Worm (Caenorhabditis elegans): ENCODE results near the gene fbxb-16.

The fbxb-16 gene

DNA sequence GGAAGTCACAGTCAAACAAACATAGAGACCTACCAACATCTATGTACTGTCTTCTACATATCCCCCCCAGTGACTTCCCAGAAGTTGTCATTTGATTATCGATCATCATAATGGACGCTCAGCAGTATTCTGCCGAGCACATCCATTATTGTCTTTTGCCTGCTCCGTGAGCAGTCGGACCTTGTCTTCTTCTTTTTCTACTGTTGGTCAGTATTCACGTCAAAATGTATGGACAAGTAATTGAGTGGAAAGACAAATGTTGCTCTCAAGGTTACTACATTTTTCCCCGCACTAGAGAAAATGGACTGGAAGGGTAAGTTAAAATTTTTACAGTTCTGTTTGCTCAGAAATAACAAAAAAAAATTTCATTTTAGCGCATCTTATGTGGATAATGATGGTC is 3.2 kb upstream of the fbxb-16 start, which contains the start of gene btb-12:
btb-12 (plus strand) TSS at position 301 of the 400 bp plus-strand sequence.
- TF ChIP-seq unc-42 (tag; optimal IDR thresholded peaks at IDR 0.05) (no peak), nfya-1 (tag; optimal IDR thresholded peaks at IDR 0.05) (no peak), nhr-232 (tag; optimal IDR thresholded peaks at IDR 0.05) (no peak), ama-1 (optimal IDR thresholded peaks at IDR 0.05) (no peak), C38D4.7 (GFP tag; optimal IDR thresholded peaks at IDR 0.05) (no peak), lim-6 (tag; optimal IDR thresholded peaks at IDR 0.05) (no peak), C08G9.2 (tag; optimal IDR thresholded peaks at IDR 0.05) (no peak), hlh-6 (tag; optimal IDR thresholded peaks at IDR 0.05) (no peak), K02D7.2 (tag; optimal IDR thresholded peaks at IDR 0.05) (no peak), ztf-16 (tag; optimal IDR thresholded peaks at IDR 0.05) (no peak), fax-1 (tag; optimal IDR thresholded peaks at IDR 0.05) (no peak), ets-4 (tag; optimal IDR thresholded peaks at IDR 0.05) (no peak), ceh-45 (GFP tag; IDR thresholded peaks at IDR 0.05) (no peak), dmd-4 (tag; optimal IDR thresholded peaks at IDR 0.05; ENCODE audit: borderline replicate concordance) (no peak), K09A11.1 (tag; optimal IDR thresholded peaks at IDR 0.05; ENCODE audit: insufficient read depth) (no peak), ref-2 (tag; optimal IDR thresholded peaks at IDR 0.05) (no peak), unc-3 (GFP tag; conservative IDR thresholded peaks at IDR 0.05) (no peak), unc-3 (tag; optimal IDR thresholded peaks at IDR 0.05) (no peak)

DNA sequence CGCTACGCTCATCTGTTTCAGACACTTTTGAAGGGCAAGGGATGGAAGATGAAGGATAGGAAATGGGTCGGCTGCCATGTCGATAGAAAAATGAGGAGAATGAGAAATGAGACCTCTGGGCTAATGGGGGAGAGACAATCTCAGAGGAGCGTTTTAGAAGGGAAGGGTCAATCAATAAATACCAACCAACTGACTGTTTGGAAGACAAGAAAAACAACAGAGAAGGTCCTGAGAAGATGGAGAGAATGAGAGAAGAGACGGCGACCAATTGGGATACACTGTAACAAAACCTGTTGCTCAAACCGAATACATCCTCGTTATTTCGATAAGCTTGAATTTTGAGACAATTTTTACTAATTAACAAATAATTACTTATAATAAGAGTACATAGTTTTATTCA is 1.7 kb upstream of the fbxb-16 start, which contains the start of gene fbxb-15:
fbxb-15 (minus strand) TSS at position 101 of the 400 bp plus-strand sequence.
- TF ChIP-seq sox-4 (tag; optimal IDR thresholded peaks at IDR 0.05) (no peak), ceh-6 (GFP tag; optimal IDR thresholded peaks at IDR 0.05) (no peak), fkh-10 (GFP tag; optimal IDR thresholded peaks at IDR 0.05) (no peak), pag-3 (tag; optimal IDR thresholded peaks at IDR 0.05; ENCODE audit: borderline replicate concordance) (no peak), hlh-8 (tag; optimal IDR thresholded peaks at IDR 0.05) (no peak), ets-4 (tag; optimal IDR thresholded peaks at IDR 0.05) (no peak), tbx-2 (tag; optimal IDR thresholded peaks at IDR 0.05) (no peak), ceh-22 (tag; optimal IDR thresholded peaks at IDR 0.05) (no peak), syd-9 (tag; optimal IDR thresholded peaks at IDR 0.05) (no peak), tbx-7 (tag; optimal IDR thresholded peaks at IDR 0.05) (no peak), ceh-45 (GFP tag; IDR thresholded peaks at IDR 0.05) (no peak), pqm-1 (tag; optimal IDR thresholded peaks at IDR 0.05) (no peak), eyg-1 (tag; optimal IDR thresholded peaks at IDR 0.05) (no peak), Y22D7AL.16 (tag; optimal IDR thresholded peaks at IDR 0.05) (no peak), dve-1 (tag; optimal IDR thresholded peaks at IDR 0.05) (no peak)

DNA sequence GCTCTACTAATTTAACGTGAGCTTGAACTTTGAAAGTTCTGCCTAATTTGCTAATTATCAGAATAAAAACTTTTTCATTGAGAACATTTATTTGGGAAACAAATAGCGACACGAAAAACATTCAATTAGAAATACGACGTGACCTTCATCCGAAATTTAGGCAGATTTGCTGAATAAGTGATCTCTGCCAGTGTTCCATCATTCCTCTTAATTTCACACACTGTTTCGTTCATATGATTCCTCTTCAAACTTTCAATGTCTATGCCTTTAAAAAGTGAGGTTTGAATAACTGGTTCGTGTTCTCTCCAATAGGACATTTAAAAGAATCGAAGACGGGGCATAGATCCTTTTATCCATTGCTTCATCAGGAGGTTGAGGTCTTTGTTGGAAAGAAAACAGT is 1.2 kb downstream of the fbxb-16 start, which contains the start of gene fbxb-20:
fbxb-20 (minus strand) TSS at position 101 of the 400 bp plus-strand sequence.
- TF ChIP-seq hlh-13 (GFP tag; optimal IDR thresholded peaks at IDR 0.05) (no peak), ref-2 (tag; optimal IDR thresholded peaks at IDR 0.05) (no peak), ceh-14 (tag; optimal IDR thresholded peaks at IDR 0.05) (no peak), tbx-2 (tag; optimal IDR thresholded peaks at IDR 0.05) (no peak), C08G9.2 (tag; optimal IDR thresholded peaks at IDR 0.05) (no peak), pqm-1 (tag; optimal IDR thresholded peaks at IDR 0.05) (no peak), pag-3 (tag; optimal IDR thresholded peaks at IDR 0.05; ENCODE audit: borderline replicate concordance) (no peak), ama-1 (optimal IDR thresholded peaks at IDR 0.05) (no peak), npax-4 (tag; optimal IDR thresholded peaks at IDR 0.05) (no peak), fax-1 (tag; optimal IDR thresholded peaks at IDR 0.05) (no peak)

DNA sequence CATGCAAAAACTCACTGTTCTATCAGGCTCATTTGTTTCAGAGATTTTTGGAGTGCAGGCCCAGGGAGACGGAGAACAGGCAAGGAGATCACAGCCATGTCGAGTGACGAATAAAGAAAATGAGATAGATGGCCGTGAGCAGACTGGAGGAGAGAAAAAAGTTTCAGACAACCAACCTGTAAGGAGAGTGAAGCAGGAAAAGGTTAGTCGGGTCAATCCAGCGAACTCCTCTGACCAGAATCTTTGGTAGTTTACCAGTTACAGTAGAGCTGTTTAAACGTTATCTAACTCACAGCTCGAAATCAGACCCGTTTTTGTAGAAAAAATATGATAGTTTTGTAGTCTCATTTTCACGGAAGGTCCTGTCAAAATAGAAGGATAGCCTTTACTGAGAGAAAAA is 2.9 kb downstream of the fbxb-16 start, which contains the start of gene fbxb-21:
fbxb-21 (minus strand) TSS at position 101 of the 400 bp plus-strand sequence.
- TF ChIP-seq lim-6 (tag; optimal IDR thresholded peaks at IDR 0.05): no peak
- TF ChIP-seq ceh-34 (tag; optimal IDR thresholded peaks at IDR 0.05): no peak
- TF ChIP-seq sdc-2 (tag; optimal IDR thresholded peaks at IDR 0.05): no peak
- no peak for TF ChIP-seq nhr-11 (tag; optimal IDR thresholded peaks at IDR 0.05)
